Worm (Caenorhabditis elegans) whole organism, early embryonic: Measurements from ENCODE around the gene sars-1.

Source experiments
- B0310.2 ChIP-seq: sonication (generic microtip); optimal IDR thresholded peaks from 2 replicates; lab custom pipeline; 2016; ENCODE audit warnings: mild to moderate bottlenecking, missing genetic modification characterization, missing compliant biosample characterization
- flt-1 ChIP-seq: fragments of 200-800 bp; sonication (Bioruptor generic); IDR thresholded peaks from 2 replicates; pipeline ENCODE4 v1.3.6; 2022; ENCODE audit warnings: missing genetic modification characterization, missing compliant biosample characterization
- sea-1 ChIP-seq: fragments of 200-800 bp; sonication (Bioruptor generic); conservative IDR thresholded peaks from 2 replicates; pipeline ENCODE4 v1.3.6; 2022; ENCODE audit warnings: missing genetic modification characterization, missing compliant biosample characterization

ce11 chrIV:10021283-10021682 is 17.8 kb downstream of the sars-1 start, which contains the start of gene F44D12.19:
- no peak for TF ChIP-seq B0310.2 (tag; lab: Kevin White, UChicago)
- no peak for TF ChIP-seq sea-1 (GFP tag; lab: Robert Waterston, UW)
- TF ChIP-seq flt-1 (GFP tag; lab: Robert Waterston, UW) = no peak
